Fruit fly (Drosophila melanogaster) whole organism, larva: ENCODE measurements around the gene CG12784.

Experiments used
- noc ChIP-seq: fragments of 200-800 bp; sonication (Bioruptor generic); optimal IDR thresholded peaks from 3 replicates; lab custom pipeline; 2019; ENCODE audit warnings: missing biosample characterization, mild to moderate bottlenecking, missing genetic modification characterization, moderate library complexity

Gene CG12784

DNA sequence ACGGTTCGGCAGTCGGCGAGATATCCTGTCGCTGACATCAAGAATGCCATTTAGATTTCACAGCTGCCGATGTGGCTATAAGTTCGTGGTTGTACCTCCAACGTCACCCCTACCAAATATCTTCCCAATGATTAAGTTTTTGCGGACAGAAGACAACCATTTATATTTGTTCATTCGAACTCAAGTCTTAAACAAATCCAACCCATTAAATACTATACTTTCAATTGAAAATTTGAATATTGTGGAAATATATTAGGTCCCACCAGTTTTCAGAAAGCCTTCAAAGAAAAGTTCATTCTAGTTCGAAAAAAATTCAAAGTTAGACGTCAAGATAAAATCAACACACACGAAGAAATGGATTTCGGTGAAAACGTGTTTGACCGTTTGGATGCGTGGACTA lies at the start of gene CG12784:
Gene CG12784, plus strand, starts transcription at position 301 of the 400 bp plus-strand sequence.
- TF ChIP-seq noc (tag; lab: Kevin White, UChicago) = no peak

DNA sequence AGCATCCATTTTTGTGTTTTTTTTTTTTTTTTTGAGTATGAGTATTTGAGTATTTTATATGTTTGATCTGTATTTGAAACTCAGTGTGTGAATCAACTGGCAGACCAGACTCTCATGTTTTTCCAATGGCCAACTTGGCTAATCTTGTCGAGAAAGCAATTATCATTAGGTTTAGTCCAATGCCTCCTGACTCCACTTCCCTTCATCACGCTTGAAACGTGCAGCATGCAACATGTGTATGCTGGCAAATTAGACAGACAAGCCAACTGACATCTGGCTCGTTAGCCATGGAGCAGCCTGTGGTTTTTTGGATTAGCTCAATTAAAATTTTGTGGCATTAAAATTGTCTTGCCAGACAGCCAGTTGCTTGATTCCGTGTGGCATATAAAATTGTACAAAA lies 46.4 kb upstream of the CG12784 start, which contains the start of gene CG31294:
Gene CG31294, minus strand, starts transcription at position 101 of the 400 bp plus-strand sequence.
- no peak for TF ChIP-seq noc (tag; lab: Kevin White, UChicago)

DNA sequence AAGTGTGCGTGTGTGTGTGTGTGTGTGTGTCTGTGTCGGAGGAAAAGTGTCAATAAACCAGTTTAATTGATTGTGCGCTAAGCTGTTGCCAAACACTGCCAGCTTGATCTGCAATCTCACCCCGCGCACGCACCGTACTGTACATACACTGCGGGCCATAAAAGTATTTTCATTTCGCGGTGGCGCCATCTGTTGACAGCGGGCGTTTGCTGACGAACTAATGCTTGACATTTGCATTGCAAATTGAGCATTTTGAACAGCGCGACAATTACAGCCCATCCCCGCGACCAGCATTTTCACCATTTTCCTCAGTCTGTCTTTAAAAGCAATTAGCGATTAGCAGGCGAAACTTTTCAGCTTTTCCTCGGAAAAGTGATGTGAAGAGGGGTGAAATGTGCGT lies 32.3 kb upstream of the CG12784 start:
- TF ChIP-seq noc (tag; lab: Kevin White, UChicago) = no peak

DNA sequence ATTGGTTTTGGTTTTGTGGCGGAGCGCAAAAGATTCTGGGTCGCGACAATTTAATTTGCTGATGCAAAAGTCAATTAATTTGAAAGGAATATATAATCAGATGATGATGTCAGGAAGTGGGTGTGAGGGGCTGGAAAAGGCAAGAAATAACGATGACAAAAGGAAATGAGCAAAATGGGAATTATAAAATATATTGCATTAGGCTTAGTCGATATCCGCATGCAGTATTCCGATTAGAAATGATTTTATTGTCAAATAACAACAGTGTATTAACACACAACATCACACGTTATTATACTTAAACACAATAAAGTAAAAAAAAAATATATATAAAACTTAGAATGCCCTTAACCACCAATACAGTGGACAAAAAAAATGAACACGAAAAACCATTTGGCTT lies 31.5 kb upstream of the CG12784 start, which contains the start of gene CG34274:
Gene CG34274, plus strand, starts transcription at position 301 of the 400 bp plus-strand sequence.
- TF ChIP-seq noc (tag; lab: Kevin White, UChicago) = no peak

DNA sequence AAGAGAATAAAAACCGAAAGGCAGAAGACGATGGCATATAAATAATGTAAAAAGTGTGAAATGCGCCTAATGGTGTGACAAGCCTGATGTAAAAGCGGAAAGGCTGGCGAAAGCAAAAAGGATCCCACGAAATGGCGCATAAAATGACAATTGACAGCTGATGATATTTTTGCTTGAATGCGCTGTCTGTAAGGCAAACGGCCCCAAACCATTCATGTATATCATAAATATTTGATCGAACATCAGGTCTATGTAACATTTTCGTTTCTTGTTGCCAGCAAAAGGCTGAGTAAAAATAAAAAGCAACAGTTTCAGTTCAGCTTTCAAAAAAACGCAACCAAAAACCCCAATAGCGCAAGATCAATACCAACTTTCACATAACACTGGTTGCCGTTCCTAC lies 18.6 kb upstream of the CG12784 start, which contains the start of gene CG4520:
Gene CG4520, plus strand, starts transcription at position 301 of the 400 bp plus-strand sequence.
- TF ChIP-seq noc (tag; lab: Kevin White, UChicago) = no peak

DNA sequence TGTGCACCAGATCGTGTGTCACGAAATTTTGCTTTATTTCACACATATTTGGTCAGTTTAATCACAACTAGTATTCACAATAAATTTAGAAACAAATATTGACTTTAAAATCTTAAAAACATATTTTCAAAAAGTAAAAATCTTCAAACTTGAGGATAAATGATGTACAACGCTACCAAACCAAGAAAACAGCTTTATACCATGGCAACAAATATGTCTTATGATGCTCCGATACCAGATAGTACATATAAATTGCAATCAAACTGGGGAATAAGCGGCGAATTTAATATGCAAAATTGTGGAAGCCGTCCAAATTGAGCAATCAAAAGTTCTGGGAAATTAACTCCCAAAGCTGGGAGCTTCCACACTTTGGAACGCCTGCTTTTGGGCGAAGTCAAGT lies 4.4 kb downstream of the CG12784 start, which contains the start of gene CG5623:
Gene CG5623, minus strand, starts transcription at position 101 of the 400 bp plus-strand sequence.
- TF ChIP-seq noc (tag; lab: Kevin White, UChicago) = no peak

DNA sequence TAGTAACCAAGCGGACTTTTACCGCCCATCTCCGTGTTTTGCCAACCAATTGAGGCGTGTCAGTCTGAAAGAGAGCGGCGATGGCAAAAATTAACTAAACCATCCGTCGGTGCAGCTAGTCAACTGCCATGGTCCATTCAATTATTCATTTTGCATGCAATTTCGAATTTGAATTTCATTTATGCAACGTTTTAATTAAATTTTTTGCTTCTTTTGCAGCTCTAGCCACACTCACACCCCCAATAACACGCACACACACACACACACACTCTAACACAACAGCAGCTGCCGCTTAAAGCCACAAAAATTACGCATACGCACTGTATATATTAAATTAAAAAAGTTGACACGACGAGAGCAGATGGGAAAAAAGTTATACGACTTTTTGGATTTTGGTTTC lies 6.0 kb downstream of the CG12784 start:
- TF ChIP-seq noc (tag; lab: Kevin White, UChicago) = no peak

DNA sequence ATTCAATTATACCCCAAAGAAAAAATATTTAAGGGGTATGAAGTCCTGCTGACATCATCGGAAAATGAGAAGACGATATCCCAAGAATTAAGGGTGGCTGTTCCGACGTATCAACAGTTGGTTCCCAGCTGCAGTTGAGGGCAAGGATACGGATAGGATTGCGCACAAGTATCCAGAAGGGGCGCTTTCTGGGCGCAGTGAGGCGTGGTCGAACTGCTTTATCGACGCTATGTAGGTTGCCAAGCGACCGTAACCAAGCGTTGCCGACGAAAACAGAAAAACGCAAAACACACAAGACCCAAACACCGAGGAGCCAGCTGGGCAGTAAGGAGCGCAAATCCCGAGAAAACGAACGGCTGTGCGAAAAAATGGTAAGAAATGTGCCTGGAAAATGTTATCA lies 11.2 kb downstream of the CG12784 start, which contains the start of gene Ttc26:
Gene Ttc26, plus strand, starts transcription at position 289 of the 400 bp plus-strand sequence.
- no peak for TF ChIP-seq noc (tag; lab: Kevin White, UChicago)

DNA sequence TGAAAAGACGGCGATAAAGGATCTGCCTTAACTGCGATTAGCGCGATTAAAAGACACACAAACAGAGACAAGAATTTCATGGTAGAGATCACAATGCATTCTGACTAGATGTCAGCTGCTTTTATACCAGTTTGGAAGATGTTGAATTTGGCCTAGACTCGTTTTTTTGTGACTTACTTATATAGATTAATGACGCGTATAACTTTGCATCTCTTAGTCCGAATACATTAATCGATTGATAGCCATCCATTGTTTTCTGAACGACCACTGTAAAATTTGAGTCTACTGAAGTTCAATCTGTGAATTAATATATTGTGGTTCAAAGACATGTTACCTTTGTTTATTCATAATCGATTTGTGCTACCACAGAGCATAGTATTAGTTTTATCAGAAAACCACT lies 12.3 kb downstream of the CG12784 start, which contains the start of gene CG45207:
Gene CG45207, minus strand, starts transcription at position 101 of the 400 bp plus-strand sequence.
- no peak for TF ChIP-seq noc (tag; lab: Kevin White, UChicago)

DNA sequence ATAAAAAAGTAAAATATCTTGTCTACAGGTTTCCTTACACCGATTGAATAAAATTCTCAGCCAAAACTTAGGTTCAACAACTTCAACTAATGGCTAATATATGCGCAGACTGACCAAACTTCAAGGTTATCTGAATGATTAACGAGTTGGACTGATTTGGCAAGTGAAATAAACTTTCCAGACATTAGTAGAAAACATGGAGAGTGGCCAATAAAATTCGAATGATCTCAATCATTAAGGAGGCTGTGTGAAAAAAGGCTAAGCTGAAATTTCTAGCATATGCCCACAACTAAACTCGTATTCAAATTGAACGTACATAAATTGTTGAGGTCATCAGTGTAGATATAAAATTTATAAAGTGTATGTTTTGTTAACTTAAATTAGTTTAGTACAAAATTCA lies 16.6 kb downstream of the CG12784 start, which contains the start of gene CG5614:
Gene CG5614, plus strand, starts transcription at position 301 of the 400 bp plus-strand sequence.
- no peak for TF ChIP-seq noc (tag; lab: Kevin White, UChicago)

DNA sequence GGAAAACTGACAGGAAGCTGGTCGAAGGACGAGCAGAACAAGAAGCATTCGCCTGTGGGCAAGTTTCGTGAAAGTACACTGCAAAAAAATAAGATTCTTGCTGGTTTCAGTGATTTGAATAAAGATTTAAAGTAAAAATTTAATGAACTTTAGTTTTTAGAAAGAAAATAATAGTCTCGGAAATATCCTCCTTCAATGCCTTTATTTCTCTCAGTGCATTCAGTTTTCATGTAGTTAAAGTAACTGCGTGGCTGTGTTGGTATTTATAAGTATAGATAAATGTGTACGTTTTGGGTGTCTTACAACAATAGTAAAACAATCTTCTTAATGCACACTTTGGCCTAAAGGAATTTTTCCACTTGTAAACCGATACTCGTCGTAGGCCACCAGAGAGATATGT lies 21.4 kb downstream of the CG12784 start:
- no peak for TF ChIP-seq noc (tag; lab: Kevin White, UChicago)

DNA sequence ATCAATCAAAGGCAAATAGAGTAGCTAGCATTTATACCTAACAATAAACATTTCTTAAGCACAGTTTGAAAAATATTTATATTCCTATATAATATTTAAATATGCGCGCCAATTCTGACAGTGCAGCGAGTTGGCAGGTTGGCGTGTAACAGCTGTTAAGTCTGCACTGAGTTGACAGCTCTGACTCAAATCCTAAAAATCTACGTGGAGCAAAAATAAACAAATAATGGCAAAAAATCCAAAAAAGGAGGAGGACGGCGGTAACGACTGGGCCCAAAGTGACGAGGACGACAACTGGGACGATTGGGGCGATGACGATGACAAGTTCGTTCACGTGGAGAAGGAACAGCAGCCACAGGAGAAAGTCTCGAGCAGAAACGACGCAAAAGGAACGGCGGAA lies 23.6 kb downstream of the CG12784 start, which contains the start of gene CG9590:
Gene CG9590, plus strand, starts transcription at position 166 of the 400 bp plus-strand sequence.
- TF ChIP-seq noc (tag; lab: Kevin White, UChicago) = no peak

DNA sequence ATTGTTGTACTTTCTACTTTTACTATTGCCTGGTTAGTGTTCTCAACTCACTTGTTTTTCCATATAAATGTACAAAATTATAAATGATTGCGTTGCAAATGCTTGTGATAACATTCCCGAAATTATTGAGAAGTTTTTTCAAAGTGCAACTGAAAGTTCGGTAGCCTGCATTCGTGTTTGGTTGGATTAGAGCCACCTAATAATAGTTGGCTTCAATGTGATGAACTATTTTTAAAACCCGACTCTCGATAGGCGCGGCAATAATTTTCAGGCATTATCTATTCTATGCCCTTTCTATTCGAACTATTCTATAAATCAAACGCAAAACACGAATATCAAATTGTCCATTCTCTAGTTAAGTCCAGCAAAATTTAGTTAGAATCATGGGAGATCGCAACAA lies 25.3 kb downstream of the CG12784 start, which contains the start of gene Uros2:
Gene Uros2, plus strand, starts transcription at position 301 of the 400 bp plus-strand sequence.
- no peak for TF ChIP-seq noc (tag; lab: Kevin White, UChicago)

DNA sequence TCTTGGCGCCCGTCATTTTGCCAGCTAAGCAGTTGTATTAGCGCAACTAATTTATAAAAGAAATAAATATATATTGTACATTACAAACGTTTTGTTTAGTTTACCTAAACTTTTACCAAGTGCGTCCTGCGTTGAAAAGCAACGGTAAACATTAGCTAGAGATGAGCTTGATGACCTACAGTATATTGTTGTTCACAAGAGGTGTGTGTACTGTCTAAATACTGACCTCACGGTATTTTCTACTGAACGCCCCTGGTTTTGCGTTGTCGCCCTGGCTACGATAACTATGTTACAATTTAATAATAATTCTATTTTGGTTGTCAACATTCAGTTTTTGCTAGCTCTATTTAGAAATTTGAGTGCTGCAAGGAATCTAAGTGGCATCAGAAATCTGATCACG lies 29.5 kb downstream of the CG12784 start, which contains the start of gene Acyp2:
Gene Acyp2, plus strand, starts transcription at position 262 of the 400 bp plus-strand sequence.
- no peak for TF ChIP-seq noc (tag; lab: Kevin White, UChicago)

DNA sequence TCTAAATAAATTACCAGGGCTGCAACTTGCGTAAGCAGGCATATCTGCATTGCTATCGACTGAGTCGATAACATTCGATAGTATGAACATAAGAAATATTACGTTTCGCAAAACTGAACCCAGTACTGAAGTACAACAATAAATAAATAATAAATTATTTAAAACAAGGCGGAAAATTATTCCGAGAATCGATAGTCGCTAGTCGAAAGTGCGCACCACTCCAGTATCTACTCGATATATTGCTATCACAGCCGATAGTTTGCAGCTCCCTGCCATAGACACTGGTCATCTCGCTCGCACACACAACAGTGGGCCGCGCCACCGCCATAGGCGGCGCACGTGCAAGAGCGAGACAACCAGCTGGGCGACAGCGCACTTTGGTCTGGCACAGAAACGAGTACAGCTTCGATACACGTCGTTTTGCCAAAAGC lies 30.5 kb downstream of the CG12784 start, which contains the start of gene nsl1:
Gene nsl1, plus strand, starts transcription at position 411 of the 431 bp plus-strand sequence.
- peak; percentile 33 for TF ChIP-seq noc (tag; lab: Kevin White, UChicago)

DNA sequence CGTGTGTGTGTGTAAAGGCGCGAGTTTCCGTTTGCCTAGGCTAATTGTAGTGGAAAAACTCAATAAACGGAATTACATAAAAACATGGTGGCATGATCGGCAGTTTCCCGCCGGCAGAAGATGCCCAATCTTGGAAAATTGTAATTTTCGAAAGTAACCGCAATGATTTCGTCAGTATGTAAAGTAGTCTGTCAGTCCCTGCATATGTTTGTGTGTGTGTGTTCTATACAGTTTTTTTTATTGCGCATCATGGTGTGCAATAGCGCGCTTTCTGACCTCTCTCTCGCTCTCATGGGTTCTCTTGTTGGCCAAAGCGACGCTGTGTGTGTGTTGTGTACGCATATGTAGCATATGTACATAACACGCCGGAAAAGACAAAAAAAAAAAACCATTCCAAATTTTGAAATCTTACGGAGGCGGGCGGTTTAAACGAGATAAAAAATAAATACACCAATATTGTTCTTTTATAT lies 31.4 kb downstream of the CG12784 start:
- TF ChIP-seq noc (tag; lab: Kevin White, UChicago) = no peak

DNA sequence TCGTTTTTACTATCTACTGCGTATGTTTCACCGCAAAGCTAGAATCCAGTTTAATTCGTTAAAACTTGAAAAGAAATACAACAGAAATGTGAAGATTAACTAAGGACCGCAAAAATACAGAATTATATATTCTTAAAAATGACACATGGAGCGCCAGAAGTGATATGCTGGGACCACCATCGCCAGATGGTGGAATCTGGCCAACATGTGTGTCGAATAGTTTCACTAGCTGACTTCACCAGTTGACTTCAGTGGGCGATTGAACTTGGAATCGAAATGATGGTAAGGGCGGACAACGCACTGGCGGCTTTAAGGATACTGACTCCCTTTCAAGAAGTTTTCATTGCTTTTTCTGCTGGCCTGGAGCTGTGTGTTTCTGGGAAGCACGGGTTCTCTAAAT lies 39.1 kb downstream of the CG12784 start, which contains the start of gene CG9593:
Gene CG9593, plus strand, starts transcription at position 270 of the 400 bp plus-strand sequence.
- no peak for TF ChIP-seq noc (tag; lab: Kevin White, UChicago)
